Fruit fly (Drosophila melanogaster) whole organism: ENCODE results near the gene Exo70.

ENCODE experiments used
- CG8478 ChIP-seq: fragments of >200 bp; optimal IDR thresholded peaks from 2 replicates; lab custom pipeline; 2018; ENCODE audit warnings: inconsistent platforms
- Dll ChIP-seq: fragments of >200 bp; optimal IDR thresholded peaks from 2 replicates; lab custom pipeline; 2017
- pan ChIP-seq: fragments of >200 bp; optimal IDR thresholded peaks from 2 replicates; lab custom pipeline; 2017
- psq ChIP-seq: fragments of >200 bp; optimal IDR thresholded peaks from 2 replicates; lab custom pipeline; 2017
- usp ChIP-seq: fragments of >200 bp; optimal IDR thresholded peaks from 2 replicates; lab custom pipeline; 2017; ENCODE audit warnings: missing biosample characterization, missing genetic modification characterization, mixed read lengths

DNA sequence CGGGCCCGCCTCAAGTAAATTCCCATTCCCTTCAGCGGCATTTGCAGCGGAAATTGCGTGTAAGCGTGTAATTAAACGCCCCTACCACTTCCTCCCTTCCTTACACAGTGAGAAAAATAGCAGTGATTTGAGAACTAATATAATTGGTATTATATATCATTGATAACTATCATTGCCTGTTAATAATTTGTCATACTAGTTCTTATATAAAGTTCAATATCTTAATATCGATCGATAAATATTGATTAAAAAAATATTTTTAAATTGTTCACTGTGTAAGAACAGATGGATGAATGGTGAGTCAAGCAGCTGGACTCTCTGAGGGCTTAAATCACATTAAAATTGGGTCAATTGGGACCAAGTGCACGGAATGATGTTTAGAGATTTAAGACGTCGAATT, 33.4 kb downstream of the Exo70 start:
- TF ChIP-seq usp (GFP tag; lab: Kevin White, UChicago): no peak
- no peak for TF ChIP-seq Dll (lab: Kevin White, UChicago)
- TF ChIP-seq pan (lab: Kevin White, UChicago): no peak
- TF ChIP-seq CG8478 (lab: Kevin White, UChicago): no peak
- no peak for TF ChIP-seq psq
